Fruit fly (Drosophila melanogaster) whole organism, embryonic: ENCODE results near the gene CG3457.
A peak's percentile ranks its signal among the peaks of the same experiment; 100 is the strongest.

Source experiments
- ATbp ChIP-seq: fragments of 200-800 bp; sonication (Bioruptor generic); optimal IDR thresholded peaks from 2 replicates; lab custom pipeline; 2017; ENCODE audit warnings: missing biosample characterization, mild to moderate bottlenecking, missing genetic modification characterization, missing genetic modification reagents
- CG10321 ChIP-seq: fragments of 200-800 bp; sonication (Bioruptor generic); IDR thresholded peaks from 2 replicates; pipeline ENCODE4 v1.3.6; 2022; ENCODE audit warnings: missing biosample characterization, missing genetic modification characterization
- CG10431 ChIP-seq: fragments of 200-800 bp; sonication (Bioruptor generic); optimal IDR thresholded peaks from 3 replicates; lab custom pipeline; 2018; ENCODE audit warnings: missing biosample characterization, mild to moderate bottlenecking, missing genetic modification characterization
- CG11085 ChIP-seq: fragments of 200-800 bp; sonication (Bioruptor generic); IDR thresholded peaks from 2 replicates; pipeline ENCODE4 v1.3.6; 2022; ENCODE audit warnings: missing biosample characterization, missing genetic modification characterization
- CG12155 ChIP-seq: fragments of 200-800 bp; sonication (Bioruptor generic); optimal IDR thresholded peaks from 3 replicates; lab custom pipeline; 2016; ENCODE audit warnings: missing biosample characterization, missing genetic modification characterization
- CG13123 ChIP-seq: fragments of 200-800 bp; sonication (Bioruptor generic); optimal IDR thresholded peaks from 2 replicates; lab custom pipeline; 2016; ENCODE audit warnings: missing biosample characterization, missing genetic modification characterization
- CG13287 ChIP-seq: fragments of 200-800 bp; sonication (Bioruptor generic); IDR thresholded peaks from 2 replicates; pipeline ENCODE4 v1.3.6; 2022; ENCODE audit warnings: missing biosample characterization, missing genetic modification characterization; ENCODE audit not compliant: partially characterized antibody
- CG14710 ChIP-seq: fragments of 200-800 bp; sonication (Bioruptor generic); optimal IDR thresholded peaks from 3 replicates; lab custom pipeline; 2019; ENCODE audit warnings: missing biosample characterization, mild to moderate bottlenecking, missing genetic modification characterization, moderate library complexity
- CG1603 ChIP-seq: fragments of 200-800 bp; sonication (Bioruptor generic); optimal IDR thresholded peaks from 2 replicates; lab custom pipeline; 2019; ENCODE audit warnings: missing biosample characterization, mild to moderate bottlenecking, missing genetic modification characterization, moderate library complexity
- CG17186 ChIP-seq: fragments of 200-800 bp; sonication (Bioruptor generic); optimal IDR thresholded peaks from 3 replicates; lab custom pipeline; 2017; ENCODE audit warnings: missing biosample characterization, missing genetic modification reagents, missing genetic modification characterization
- CG17802 ChIP-seq: fragments of 200-800 bp; sonication (Bioruptor generic); optimal IDR thresholded peaks from 2 replicates; lab custom pipeline; 2018; ENCODE audit warnings: missing biosample characterization, mild to moderate bottlenecking, missing genetic modification characterization, moderate library complexity
- CG17829 ChIP-seq: fragments of 200-800 bp; optimal IDR thresholded peaks from 2 replicates; lab custom pipeline; 2019; ENCODE audit warnings: missing biosample characterization, mild to moderate bottlenecking, missing genetic modification characterization, moderate library complexity
- CG17912 ChIP-seq: fragments of 200-800 bp; sonication (Bioruptor generic); optimal IDR thresholded peaks from 2 replicates; lab custom pipeline; 2018; ENCODE audit warnings: missing biosample characterization, mild to moderate bottlenecking, missing genetic modification characterization
- CG2116 ChIP-seq: fragments of 200-800 bp; sonication (Bioruptor generic); optimal IDR thresholded peaks from 3 replicates; lab custom pipeline; 2018; ENCODE audit warnings: missing biosample characterization, mild to moderate bottlenecking, missing genetic modification characterization
- CG2202 ChIP-seq: fragments of 200-800 bp; sonication (Bioruptor generic); optimal IDR thresholded peaks from 2 replicates; lab custom pipeline; 2018; ENCODE audit warnings: missing biosample characterization, mild to moderate bottlenecking, missing genetic modification characterization
- CG2678 ChIP-seq: fragments of 200-800 bp; sonication (Bioruptor generic); optimal IDR thresholded peaks from 3 replicates; lab custom pipeline; 2019; ENCODE audit warnings: missing biosample characterization, mild to moderate bottlenecking, missing genetic modification characterization, moderate library complexity
- CG30403 ChIP-seq: fragments of 200-800 bp; sonication (Bioruptor generic); optimal IDR thresholded peaks from 3 replicates; lab custom pipeline; 2016; ENCODE audit warnings: missing biosample characterization, missing genetic modification characterization
- CG32532 ChIP-seq: fragments of 200-800 bp; sonication (Bioruptor generic); IDR thresholded peaks from 2 replicates; pipeline ENCODE4 v1.3.6; 2022; ENCODE audit warnings: missing biosample characterization, missing genetic modification characterization
- CG4617 ChIP-seq: fragments of 200-800 bp; sonication (Bioruptor generic); optimal IDR thresholded peaks from 3 replicates; lab custom pipeline; 2016; ENCODE audit warnings: missing biosample characterization, missing genetic modification characterization, borderline replicate concordance
- CG7745 ChIP-seq: fragments of 200-800 bp; sonication (Bioruptor generic); optimal IDR thresholded peaks from 2 replicates; lab custom pipeline; 2018; ENCODE audit warnings: missing biosample characterization, mild to moderate bottlenecking, missing genetic modification characterization, moderate library complexity
- CoRest ChIP-seq: fragments of 200-800 bp; sonication (Bioruptor generic); optimal IDR thresholded peaks from 3 replicates; lab custom pipeline; 2018; ENCODE audit warnings: missing biosample characterization, mild to moderate bottlenecking, missing genetic modification characterization, moderate library complexity
- Deaf1 ChIP-seq: fragments of 200-800 bp; optimal IDR thresholded peaks from 3 replicates; lab custom pipeline; 2019; ENCODE audit warnings: missing biosample characterization, mild to moderate bottlenecking, missing genetic modification characterization, moderate library complexity
- Gsc ChIP-seq: fragments of 200-800 bp; sonication (Bioruptor generic); IDR thresholded peaks from 2 replicates; pipeline ENCODE4 v1.3.6; 2022; ENCODE audit warnings: missing biosample characterization, missing genetic modification characterization
- Hsf ChIP-seq: fragments of 200-800 bp; sonication (Bioruptor generic); optimal IDR thresholded peaks from 3 replicates; lab custom pipeline; 2016; ENCODE audit warnings: missing biosample characterization, missing genetic modification characterization
- Mad ChIP-seq: fragments of 200-800 bp; sonication (Bioruptor generic); optimal IDR thresholded peaks from 2 replicates; lab custom pipeline; 2016; ENCODE audit warnings: missing biosample characterization, missing genetic modification characterization
- Max ChIP-seq: fragments of 200-800 bp; sonication (Bioruptor generic); optimal IDR thresholded peaks from 2 replicates; lab custom pipeline; 2016; ENCODE audit warnings: missing biosample characterization, mild to moderate bottlenecking, missing genetic modification characterization
- Mrtf ChIP-seq: fragments of 200-800 bp; sonication (Bioruptor generic); IDR thresholded peaks from 3 replicates; pipeline ENCODE4 v1.3.6; 2022; ENCODE audit warnings: missing biosample characterization, missing genetic modification characterization
- Myb ChIP-seq: fragments of 200-800 bp; sonication (Bioruptor generic); optimal IDR thresholded peaks from 2 replicates; lab custom pipeline; 2016; ENCODE audit warnings: missing biosample characterization, missing genetic modification characterization
- NC2β ChIP-seq: fragments of 200-800 bp; sonication (Bioruptor generic); optimal IDR thresholded peaks from 2 replicates; lab custom pipeline; 2016; ENCODE audit warnings: missing biosample characterization, missing genetic modification characterization
- Nf-YB ChIP-seq: fragments of 200-800 bp; sonication (Bioruptor generic); optimal IDR thresholded peaks from 3 replicates; lab custom pipeline; 2019; ENCODE audit warnings: missing biosample characterization, mild to moderate bottlenecking, missing genetic modification characterization, moderate library complexity
- Ptx1 ChIP-seq: fragments of 200-800 bp; sonication (Bioruptor generic); IDR thresholded peaks from 2 replicates; pipeline ENCODE4 v1.3.6; 2022; ENCODE audit warnings: missing biosample characterization, missing genetic modification characterization
- Scr ChIP-seq: fragments of 200-800 bp; sonication (Bioruptor generic); IDR thresholded peaks from 2 replicates; pipeline ENCODE4 v1.3.6; 2022; ENCODE audit warnings: missing biosample characterization, missing genetic modification characterization; ENCODE audit not compliant: partially characterized antibody
- Tbp ChIP-seq: fragments of >200 bp; optimal IDR thresholded peaks from 2 replicates; lab custom pipeline; 2018; ENCODE audit warnings: missing biosample characterization, missing genetic modification characterization
- Xrp1 ChIP-seq: fragments of 200-800 bp; sonication (Bioruptor generic); IDR thresholded peaks from 2 replicates; pipeline ENCODE4 v1.3.6; 2022; ENCODE audit warnings: missing biosample characterization, missing genetic modification characterization
- chinmo ChIP-seq: fragments of 200-800 bp; sonication (Bioruptor generic); IDR thresholded peaks from 4 replicates; pipeline ENCODE4 v1.3.6; 2022; ENCODE audit warnings: missing biosample characterization, missing genetic modification characterization; ENCODE audit not compliant: partially characterized antibody
- crp ChIP-seq, 2 experiments: fragments of 200-800 bp; sonication (Bioruptor generic); optimal IDR thresholded peaks; 2 replicates in 1 of 2; 3 replicates in 1 of 2; lab custom pipeline; 2017; ENCODE audit warnings: missing biosample characterization in 2 of 2, missing genetic modification characterization in 2 of 2, mild to moderate bottlenecking in 1 of 2, moderate library complexity in 1 of 2
- dati ChIP-seq: fragments of 200-800 bp; sonication (Bioruptor generic); IDR thresholded peaks from 2 replicates; pipeline ENCODE4 v1.3.6; 2022; ENCODE audit warnings: missing biosample characterization, missing genetic modification characterization
- dysf ChIP-seq: fragments of 200-800 bp; sonication (Bioruptor generic); IDR thresholded peaks from 3 replicates; pipeline ENCODE4 v1.3.6; 2022; ENCODE audit warnings: missing biosample characterization, missing genetic modification characterization
- en ChIP-seq: fragments of 200-800 bp; sonication (Bioruptor generic); optimal IDR thresholded peaks from 2 replicates; lab custom pipeline; 2016; ENCODE audit warnings: missing biosample characterization, missing genetic modification characterization
- fd102C ChIP-seq: fragments of 200-800 bp; sonication (Bioruptor generic); optimal IDR thresholded peaks from 2 replicates; lab custom pipeline; 2018; ENCODE audit warnings: missing biosample characterization, mild to moderate bottlenecking, missing genetic modification characterization, moderate library complexity
- fru ChIP-seq: fragments of >200 bp; optimal IDR thresholded peaks from 2 replicates; lab custom pipeline; 2017
- ind ChIP-seq: fragments of 200-800 bp; sonication (Bioruptor generic); optimal IDR thresholded peaks from 3 replicates; lab custom pipeline; 2016; ENCODE audit warnings: missing biosample characterization, missing genetic modification characterization
- lilli ChIP-seq: fragments of 200-800 bp; sonication (Bioruptor generic); optimal IDR thresholded peaks from 3 replicates; lab custom pipeline; 2016; ENCODE audit warnings: missing biosample characterization, missing genetic modification characterization
- nerfin-2 ChIP-seq: fragments of 200-800 bp; sonication (Bioruptor generic); IDR thresholded peaks from 2 replicates; pipeline ENCODE4 v1.3.6; 2022; ENCODE audit warnings: missing biosample characterization, missing genetic modification characterization; ENCODE audit not compliant: partially characterized antibody
- nom ChIP-seq: fragments of 200-800 bp; sonication (Bioruptor generic); optimal IDR thresholded peaks from 2 replicates; lab custom pipeline; 2017; ENCODE audit warnings: missing biosample characterization, missing genetic modification characterization, mild to moderate bottlenecking, moderate library complexity, missing genetic modification reagents
- odd ChIP-seq: fragments of 200-800 bp; sonication (Bioruptor generic); optimal IDR thresholded peaks from 2 replicates; lab custom pipeline; 2017; ENCODE audit warnings: missing biosample characterization, mild to moderate bottlenecking, missing genetic modification characterization
- pfk ChIP-seq: fragments of 200-800 bp; sonication (Bioruptor generic); optimal IDR thresholded peaks from 2 replicates; lab custom pipeline; 2018; ENCODE audit warnings: missing biosample characterization, mild to moderate bottlenecking, missing genetic modification characterization, moderate library complexity
- pzg ChIP-seq: fragments of 200-800 bp; sonication (Bioruptor generic); optimal IDR thresholded peaks from 3 replicates; lab custom pipeline; 2018; ENCODE audit warnings: missing biosample characterization, mild to moderate bottlenecking, missing genetic modification characterization, moderate library complexity
- salm ChIP-seq: fragments of 200-800 bp; sonication (Bioruptor generic); optimal IDR thresholded peaks from 2 replicates; lab custom pipeline; 2018; ENCODE audit warnings: missing biosample characterization, mild to moderate bottlenecking, missing genetic modification characterization
- wdn ChIP-seq: fragments of 200-800 bp; sonication (Bioruptor generic); IDR thresholded peaks from 2 replicates; pipeline ENCODE4 v1.3.6; 2022; ENCODE audit warnings: missing biosample characterization, missing genetic modification characterization

The CG3457 gene

dm6 chrX:2158668-2159163 is 28.9 kb upstream of the CG3457 start, which contains the start of gene wapl (continued):
- TF ChIP-seq CG17912 (no peak), Ptx1 (0 out of 2 replicates have a peak, but pooled peaks have one; percentile 10), Mrtf (GFP tag; lab: Robert Waterston, UW) (no peak), salm (no peak), CG13123 (no peak), CG1603 (peak; percentile 85), dysf (GFP tag; lab: Robert Waterston, UW) (no peak), Gsc (GFP tag; lab: Robert Waterston, UW) (no peak), CG10321 (no peak; the same call in 1 of the 2 replicates), Tbp (no peak), CG17829 (tag; lab: Kevin White, UChicago) (peak; percentile 14), odd (GFP tag; lab: Kevin White, UChicago) (no peak), fd102C (GFP tag; lab: Kevin White, UChicago) (no peak), CG7745 (tag; lab: Kevin White, UChicago) (no peak), CG10431 (GFP tag; lab: Kevin White, UChicago) (no peak), Scr (peak; percentile 94), nom (GFP tag; lab: Kevin White, UChicago) (peak; percentile 16), ATbp (GFP tag; lab: Kevin White, UChicago) (no peak), CG14710 (peak; percentile 69), wdn (GFP tag; lab: Robert Waterston, UW) (no peak), dati (GFP tag; lab: Robert Waterston, UW) (no peak), CG2116 (GFP tag; lab: Kevin White, UChicago) (peak; percentile 86), NC2β (GFP tag; lab: Kevin White, UChicago) (peak; percentile 33), Hsf (GFP tag; lab: Kevin White, UChicago) (no peak), CG12155 (GFP tag; lab: Kevin White, UChicago) (peak; percentile 12), Nf-YB (GFP tag; lab: Kevin White, UChicago) (no peak), chinmo (GFP tag; lab: Robert Waterston, UW) (peak; percentile 95), en (no peak), CG2202 (tag; lab: Kevin White, UChicago) (peak; percentile 5), lilli (GFP tag; lab: Kevin White, UChicago) (peak; percentile 58), CG17802 (tag; lab: Kevin White, UChicago) (no peak), Max (GFP tag; lab: Kevin White, UChicago) (no peak), CG13287 (GFP tag; lab: Robert Waterston, UW) (peak; percentile 96), Myb (GFP tag; lab: Kevin White, UChicago) (peak; percentile 67), Xrp1 (no peak), ind (GFP tag; lab: Kevin White, UChicago) (no peak), CG32532 (0 out of 2 replicates have a peak, but pooled peaks have one; percentile 47), CG17186 (peak; percentile 94), CG4617 (peak; percentile 89), nerfin-2 (GFP tag; lab: Robert Waterston, UW) (peak; percentile 87), Mad (GFP tag; lab: Kevin White, UChicago) (peak; percentile 16), pfk (no peak), fru (lab: Kevin White, UChicago) (no peak), CoRest (tag; lab: Kevin White, UChicago) (peak; percentile 6), crp (GFP tag; optimal IDR thresholded peaks at IDR 0.05; lab: Kevin White, UChicago) (peak in 1 of 2 experiments; percentile 40), CG11085 (GFP tag; lab: Robert Waterston, UW) (0 out of 2 replicates have a peak, but pooled peaks have one; percentile 21), Deaf1 (peak; percentile 10), CG2678 (tag; lab: Kevin White, UChicago) (no peak), pzg (peak; percentile 95), CG30403 (GFP tag; lab: Kevin White, UChicago) (peak; percentile 13)
